Worm (Caenorhabditis elegans) whole organism, L4/young adult: ENCODE results near the gene srd-29.

ENCODE experiments used
- W03F9.2 ChIP-seq: fragments of 150-350 bp; optimal IDR thresholded peaks from 2 replicates; lab custom pipeline; 2014; ENCODE audit warnings: missing biosample characterization, missing genetic modification characterization
- dao-5 ChIP-seq: sonication (generic microtip); optimal IDR thresholded peaks from 2 replicates; lab custom pipeline; 2016; ENCODE audit warnings: missing genotype, missing genetic modification characterization, moderate library complexity, missing compliant biosample characterization
- him-1 ChIP-seq: sonication (generic microtip); optimal IDR thresholded peaks from 2 replicates; lab custom pipeline; 2016; ENCODE audit warnings: missing genotype, missing genetic modification reagents, missing genetic modification characterization, missing compliant biosample characterization

DNA sequence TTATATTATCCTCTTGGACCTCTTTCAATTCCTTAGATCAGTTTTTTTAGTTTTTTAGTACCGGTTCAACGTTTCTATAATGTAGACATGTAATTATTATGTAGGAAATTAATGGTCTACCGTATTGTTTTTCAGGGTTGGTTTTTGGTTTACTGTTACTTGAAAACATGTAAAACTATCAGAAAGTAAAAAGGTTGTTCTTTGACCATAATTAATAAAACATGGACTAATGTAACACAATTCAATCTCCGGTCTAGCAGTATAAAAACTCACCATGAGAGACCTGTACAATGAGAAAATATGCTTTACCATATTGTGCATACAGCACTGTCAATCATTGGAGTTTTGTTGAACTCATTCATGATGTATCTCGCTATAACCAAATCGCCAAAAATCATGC, at the start of gene srd-29:
- TF ChIP-seq dao-5, result no peak
- TF ChIP-seq W03F9.2, result no peak
- TF ChIP-seq him-1 (tag; lab: Kevin White, UChicago), result no peak
